Worm (Caenorhabditis elegans): ENCODE measurements around the gene dpf-1.

DNA sequence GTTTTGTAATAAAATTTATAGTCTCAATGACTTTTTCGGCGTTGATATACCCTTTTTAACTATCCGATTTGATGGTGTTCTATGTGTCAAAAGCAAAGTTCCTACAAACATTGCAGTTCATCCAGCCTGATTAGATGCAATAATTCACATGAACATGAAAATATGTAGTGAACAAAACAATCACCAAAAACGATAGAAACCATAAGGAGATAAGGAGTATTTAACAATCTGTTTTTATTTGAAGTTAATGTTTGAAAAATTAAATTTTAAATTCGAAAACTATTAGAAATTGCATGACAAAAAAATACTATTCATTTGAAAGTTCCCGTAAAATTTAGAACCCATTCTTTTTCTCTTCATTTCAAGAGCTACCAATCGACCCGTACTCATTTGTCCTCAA, 44.2 kb upstream of the dpf-1 start, which contains the start of gene fbxa-209:
- no peak for TF ChIP-seq hmg-4 (GFP tag; optimal IDR thresholded peaks at IDR 0.05)
- no peak for TF ChIP-seq pes-1 (GFP tag; IDR thresholded peaks at IDR 0.05)
- TF ChIP-seq ama-1 (optimal IDR thresholded peaks at IDR 0.05): no peak
- TF ChIP-seq sea-1 (GFP tag; conservative IDR thresholded peaks at IDR 0.05): no peak
- TF ChIP-seq aly-1 (tag; optimal IDR thresholded peaks at IDR 0.05): no peak
- TF ChIP-seq scrt-1 (GFP tag; IDR thresholded peaks at IDR 0.05): no peak
- TF ChIP-seq ceh-36 (tag; optimal IDR thresholded peaks at IDR 0.05): no peak
- TF ChIP-seq B0310.2 (tag; optimal IDR thresholded peaks at IDR 0.05): no peak
- TF ChIP-seq tra-4 (tag; optimal IDR thresholded peaks at IDR 0.05): no peak
- no peak for TF ChIP-seq hnd-1 (tag; optimal IDR thresholded peaks at IDR 0.05)
- no peak for TF ChIP-seq flt-1 (GFP tag; IDR thresholded peaks at IDR 0.05)
- no peak for TF ChIP-seq tbx-37 (GFP tag; conservative IDR thresholded peaks at IDR 0.05)
